Fruit fly (Drosophila melanogaster) whole organism, wandering third instar larva: Measurements from ENCODE around the gene Blm.

ENCODE experiments used
- Abd-B ChIP-seq: fragments of >200 bp; optimal IDR thresholded peaks from 2 replicates; lab custom pipeline; 2017; ENCODE audit warnings: missing biosample characterization, missing genetic modification characterization
- CG32264 ChIP-seq: fragments of 200-800 bp; sonication (Bioruptor generic); optimal IDR thresholded peaks from 2 replicates; lab custom pipeline; 2016; ENCODE audit warnings: missing biosample characterization, missing genetic modification characterization
- CG9705 ChIP-seq: fragments of 200-800 bp; sonication (Bioruptor generic); optimal IDR thresholded peaks from 2 replicates; lab custom pipeline; 2018; ENCODE audit warnings: missing biosample characterization, mild to moderate bottlenecking, missing genetic modification characterization
- CrebA ChIP-seq: fragments of 200-800 bp; sonication (Bioruptor generic); optimal IDR thresholded peaks from 2 replicates; lab custom pipeline; 2016; ENCODE audit warnings: missing biosample characterization, mild to moderate bottlenecking, missing genetic modification characterization, borderline replicate concordance
- Dfd ChIP-seq: fragments of >200 bp; optimal IDR thresholded peaks from 2 replicates; lab custom pipeline; 2017; ENCODE audit warnings: missing biosample characterization, missing genetic modification characterization
- Dif ChIP-seq: fragments of 200-275, 200-300 bp; sonication (Bioruptor generic); optimal IDR thresholded peaks from 2 replicates; lab custom pipeline; 2018; ENCODE audit warnings: missing biosample characterization, missing genetic modification characterization; ENCODE audit not compliant: partially characterized antibody
- GATAd ChIP-seq: sonication (Bioruptor generic); optimal IDR thresholded peaks from 2 replicates; lab custom pipeline; 2016; ENCODE audit warnings: missing biosample characterization, missing genetic modification characterization
- HLH106 ChIP-seq: fragments of 200-800 bp; optimal IDR thresholded peaks from 3 replicates; lab custom pipeline; 2019; ENCODE audit warnings: missing biosample characterization, mild to moderate bottlenecking, missing genetic modification characterization, moderate library complexity
- Hnf4 ChIP-seq: fragments of 200-800 bp; sonication (Bioruptor generic); optimal IDR thresholded peaks from 2 replicates; lab custom pipeline; 2016; ENCODE audit warnings: missing biosample characterization, mild to moderate bottlenecking, missing genetic modification characterization
- Hr78 ChIP-seq: fragments of >200 bp; optimal IDR thresholded peaks from 2 replicates; lab custom pipeline; 2017; ENCODE audit warnings: missing biosample characterization, missing genetic modification characterization
- Hr83 ChIP-seq: fragments of 200-300 bp; sonication (Bioruptor generic); optimal IDR thresholded peaks from 2 replicates; lab custom pipeline; 2016; ENCODE audit warnings: missing biosample characterization, mild to moderate bottlenecking, missing genetic modification characterization, moderate library complexity; ENCODE audit not compliant: poor library complexity, severe bottlenecking
- Jra ChIP-seq: sonication (Bioruptor generic); optimal IDR thresholded peaks from 2 replicates; lab custom pipeline; 2016; ENCODE audit warnings: missing biosample characterization, missing genetic modification characterization
- Mio ChIP-seq: sonication (Bioruptor generic); optimal IDR thresholded peaks from 2 replicates; lab custom pipeline; 2016; ENCODE audit warnings: missing biosample characterization, missing genetic modification characterization
- Myc ChIP-seq: fragments of >200 bp; optimal IDR thresholded peaks from 2 replicates; lab custom pipeline; 2017
- N ChIP-seq: fragments of >200 bp; optimal IDR thresholded peaks from 2 replicates; lab custom pipeline; 2018; ENCODE audit warnings: missing biosample characterization, missing external identifiers, missing genetic modification characterization
- OdsH ChIP-seq: fragments of 200-800 bp; sonication (Bioruptor generic); optimal IDR thresholded peaks from 2 replicates; lab custom pipeline; 2016; ENCODE audit warnings: missing biosample characterization, mild to moderate bottlenecking, missing genetic modification characterization
- Rel ChIP-seq, 2 experiments: fragments of 200-800 bp; sonication (Bioruptor generic) in 1 of 2; optimal IDR thresholded peaks; 2 replicates in 1 of 2; 3 replicates in 1 of 2; lab custom pipeline; 2016 to 2019; ENCODE audit warnings: mild to moderate bottlenecking in 2 of 2, missing biosample characterization in 2 of 2, missing genetic modification characterization in 2 of 2, moderate library complexity in 1 of 2
- Sp1 ChIP-seq: fragments of 200-800 bp; sonication (Bioruptor generic); optimal IDR thresholded peaks from 3 replicates; lab custom pipeline; 2019; ENCODE audit warnings: missing biosample characterization, mild to moderate bottlenecking, missing genetic modification characterization, moderate library complexity
- Vsx2 ChIP-seq: fragments of 200-300, 225-300 bp; sonication (Bioruptor generic); optimal IDR thresholded peaks from 2 replicates; lab custom pipeline; 2018; ENCODE audit warnings: missing biosample characterization, missing genetic modification characterization; ENCODE audit not compliant: partially characterized antibody
- br ChIP-seq: fragments of 200-800 bp; sonication (Bioruptor generic); optimal IDR thresholded peaks from 2 replicates; lab custom pipeline; 2016; ENCODE audit warnings: missing biosample characterization, missing genetic modification characterization
- brk ChIP-seq: fragments of 200-800 bp; sonication (Bioruptor generic); optimal IDR thresholded peaks from 2 replicates; lab custom pipeline; 2016; ENCODE audit warnings: missing biosample characterization, mild to moderate bottlenecking, missing genetic modification characterization
- dl ChIP-seq, 2 experiments: fragments of 175-275, 200-275 bp in 1 of 2; fragments of 200-275 bp in 1 of 2; sonication (Bioruptor generic); optimal IDR thresholded peaks; lab custom pipeline; 2018; ENCODE audit warnings: mild to moderate bottlenecking in 2 of 2, missing biosample characterization in 2 of 2, missing genetic modification characterization in 2 of 2, moderate library complexity in 2 of 2; ENCODE audit not compliant: partially characterized antibody in 2 of 2, insufficient read depth in 1 of 2
- dmrt93B ChIP-seq: fragments of 200-800 bp; sonication (Bioruptor generic); optimal IDR thresholded peaks from 2 replicates; lab custom pipeline; 2018; ENCODE audit warnings: missing biosample characterization, mild to moderate bottlenecking, missing genetic modification characterization
- dsf ChIP-seq: sonication (Bioruptor generic); optimal IDR thresholded peaks from 2 replicates; lab custom pipeline; 2016; ENCODE audit warnings: missing biosample characterization, missing genetic modification characterization, borderline replicate concordance
- ey ChIP-seq: fragments of 200-800 bp; sonication (Bioruptor generic); optimal IDR thresholded peaks from 2 replicates; lab custom pipeline; 2016; ENCODE audit warnings: missing biosample characterization, missing genetic modification characterization
- foxo ChIP-seq, 2 experiments: fragments of 200-800 bp; sonication (Bioruptor generic); optimal IDR thresholded peaks; 2 replicates in 1 of 2; 3 replicates in 1 of 2; lab custom pipeline; 2016 to 2017; ENCODE audit warnings: missing biosample characterization in 2 of 2, missing genetic modification characterization in 2 of 2
- fru ChIP-seq: fragments of 200-800 bp; sonication (Bioruptor generic); optimal IDR thresholded peaks from 3 replicates; lab custom pipeline; 2016; ENCODE audit warnings: missing biosample characterization, mild to moderate bottlenecking, missing genetic modification characterization
- h ChIP-seq: fragments of 200-800 bp; sonication (Bioruptor generic); optimal IDR thresholded peaks from 3 replicates; lab custom pipeline; 2016; ENCODE audit warnings: missing biosample characterization, mild to moderate bottlenecking, missing genetic modification characterization
- jim ChIP-seq: fragments of 175-275, 200-325 bp; sonication (Bioruptor generic); optimal IDR thresholded peaks from 2 replicates; lab custom pipeline; 2016; ENCODE audit warnings: missing biosample characterization, mild to moderate bottlenecking, missing genetic modification characterization
- lola ChIP-seq: fragments of >200 bp; optimal IDR thresholded peaks from 2 replicates; lab custom pipeline; 2017; ENCODE audit warnings: missing biosample characterization, missing genetic modification characterization
- pan ChIP-seq: fragments of >200 bp; optimal IDR thresholded peaks from 2 replicates; lab custom pipeline; 2017
- psq ChIP-seq: fragments of 200-800 bp; sonication (Bioruptor generic); optimal IDR thresholded peaks from 3 replicates; lab custom pipeline; 2017; ENCODE audit warnings: missing biosample characterization, mild to moderate bottlenecking, missing genetic modification characterization, moderate library complexity
- rgr ChIP-seq: fragments of 200-800 bp; sonication (Bioruptor generic); optimal IDR thresholded peaks from 3 replicates; lab custom pipeline; 2016; ENCODE audit warnings: missing biosample characterization, mild to moderate bottlenecking, missing genetic modification characterization
- sage ChIP-seq: fragments of 200-800 bp; sonication (Bioruptor generic); optimal IDR thresholded peaks from 2 replicates; lab custom pipeline; 2016; ENCODE audit warnings: missing biosample characterization, mild to moderate bottlenecking, missing genetic modification characterization
- sv ChIP-seq: fragments of 200-800 bp; sonication (Bioruptor generic); optimal IDR thresholded peaks from 3 replicates; lab custom pipeline; 2016; ENCODE audit warnings: missing biosample characterization, missing genetic modification characterization
- tai ChIP-seq: sonication (Bioruptor generic); optimal IDR thresholded peaks from 2 replicates; lab custom pipeline; 2016; ENCODE audit warnings: missing biosample characterization, missing genetic modification characterization
- usp ChIP-seq: fragments of >200 bp; optimal IDR thresholded peaks from 2 replicates; lab custom pipeline; 2017; ENCODE audit warnings: missing biosample characterization, missing genetic modification characterization
- woc ChIP-seq: sonication (Bioruptor generic); optimal IDR thresholded peaks from 2 replicates; lab custom pipeline; 2016; ENCODE audit warnings: missing biosample characterization, mild to moderate bottlenecking, missing genetic modification characterization

Blm gene

DNA sequence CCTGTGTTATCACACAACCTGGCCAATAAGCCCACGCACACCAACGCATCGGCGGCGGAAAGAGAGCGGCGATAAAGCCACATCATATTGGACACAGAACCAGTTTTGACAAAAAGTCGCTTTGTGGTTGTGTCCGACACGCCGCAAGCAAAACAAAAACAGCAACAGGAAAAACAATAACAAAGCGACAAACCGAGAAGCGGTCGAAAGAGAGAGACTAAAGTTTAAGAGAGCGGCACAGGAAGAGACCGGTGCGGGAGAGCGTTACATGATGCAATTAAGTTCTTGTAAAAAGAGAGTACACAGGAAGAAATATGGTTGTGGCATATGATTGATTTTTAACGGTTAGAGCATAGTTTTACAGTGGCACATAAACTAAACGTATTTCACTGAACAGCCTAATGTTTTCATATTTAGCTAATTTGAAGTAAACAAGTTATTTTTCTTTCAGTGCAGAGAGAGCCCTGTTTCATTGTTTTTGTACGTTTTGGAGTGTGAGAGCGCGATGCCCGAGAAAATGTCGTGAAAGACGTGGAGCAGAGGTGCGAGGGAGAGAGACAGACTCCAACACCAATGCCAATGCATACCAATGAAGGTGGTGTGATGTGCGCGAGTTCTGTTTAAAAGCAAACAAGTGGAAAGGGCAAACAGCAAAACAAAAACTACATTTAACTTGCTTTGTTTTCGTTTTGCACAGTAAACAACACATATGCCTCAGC is 19.2 kb upstream of the Blm start (continued):
- TF ChIP-seq GATAd (GFP tag; lab: Kevin White, UChicago), result peak; percentile 99

DNA sequence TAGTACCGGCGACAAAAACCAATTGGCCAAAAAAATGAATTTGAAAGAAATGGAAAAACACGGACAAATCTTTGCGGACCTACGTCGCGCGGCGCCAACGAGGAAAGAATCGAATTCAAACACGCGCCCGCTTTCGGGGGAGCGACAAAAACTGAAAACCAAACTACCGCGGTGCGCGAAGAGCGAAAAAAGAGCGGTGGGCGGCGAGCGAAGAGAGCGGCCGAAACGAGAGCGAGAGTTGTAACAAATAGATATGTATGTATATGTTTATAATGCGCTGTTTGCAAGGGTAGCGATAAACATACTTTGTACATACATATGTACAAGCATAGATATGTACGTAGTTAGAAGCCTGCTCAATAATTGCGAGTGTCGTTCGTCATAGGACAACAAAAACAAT is 18.4 kb upstream of the Blm start:
- no peak for TF ChIP-seq pan (lab: Kevin White, UChicago)
- TF ChIP-seq Dif, result peak; percentile 88
- no peak for TF ChIP-seq N
- TF ChIP-seq dmrt93B, result no peak
- no peak for TF ChIP-seq br (GFP tag; lab: Kevin White, UChicago)
- TF ChIP-seq OdsH (GFP tag; lab: Kevin White, UChicago), result no peak
- no peak for TF ChIP-seq HLH106 (tag; lab: Kevin White, UChicago)
- no peak for TF ChIP-seq Sp1
- peak; percentile 55 to 81 for TF ChIP-seq dl (GFP tag; optimal IDR thresholded peaks at IDR 0.05; lab: Kevin White, UChicago; ENCODE audit: insufficient read depth in 1 of 2, partially characterized antibody in 2 of 2)
- no peak for TF ChIP-seq foxo (GFP tag; optimal IDR thresholded peaks at IDR 0.05; lab: Kevin White, UChicago)
- TF ChIP-seq Mio, result no peak
- TF ChIP-seq CG9705 (GFP tag; lab: Kevin White, UChicago), result no peak
- no peak for TF ChIP-seq sage (GFP tag; lab: Kevin White, UChicago)
- no peak for TF ChIP-seq rgr (GFP tag; lab: Kevin White, UChicago)

DNA sequence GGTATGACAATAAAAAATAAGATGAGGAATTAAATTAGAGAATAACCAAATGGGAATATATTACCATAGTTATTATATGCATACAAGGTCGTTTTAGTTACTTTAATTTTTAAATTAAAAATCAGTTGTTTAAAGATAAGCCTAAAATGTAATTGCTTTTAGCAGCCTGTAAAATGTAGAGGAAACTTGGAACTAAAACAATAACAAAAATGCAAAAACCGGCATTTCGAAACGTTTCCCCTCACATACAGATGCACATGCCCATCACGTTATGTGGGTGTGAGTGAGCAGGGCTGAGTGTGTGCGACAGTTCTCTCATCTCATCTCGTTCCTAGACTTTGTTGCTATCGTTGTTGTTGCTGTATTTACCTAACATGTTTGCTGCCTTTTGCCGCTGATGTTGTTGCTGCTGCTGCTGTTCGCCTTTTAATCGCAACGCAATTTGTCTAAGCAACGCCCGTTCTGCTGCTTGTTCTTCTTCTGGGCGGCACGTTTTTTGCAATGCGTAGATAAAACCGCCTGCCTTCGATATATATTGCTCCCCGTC is 17.7 kb upstream of the Blm start:
- no peak for TF ChIP-seq Jra
- peak; percentile 31 for TF ChIP-seq brk
- TF ChIP-seq Vsx2, result no peak
- peak; percentile 7 for TF ChIP-seq Dif
- no peak for TF ChIP-seq Hr78
- no peak for TF ChIP-seq woc (GFP tag; lab: Kevin White, UChicago)
- no peak for TF ChIP-seq br (GFP tag; lab: Kevin White, UChicago)

DNA sequence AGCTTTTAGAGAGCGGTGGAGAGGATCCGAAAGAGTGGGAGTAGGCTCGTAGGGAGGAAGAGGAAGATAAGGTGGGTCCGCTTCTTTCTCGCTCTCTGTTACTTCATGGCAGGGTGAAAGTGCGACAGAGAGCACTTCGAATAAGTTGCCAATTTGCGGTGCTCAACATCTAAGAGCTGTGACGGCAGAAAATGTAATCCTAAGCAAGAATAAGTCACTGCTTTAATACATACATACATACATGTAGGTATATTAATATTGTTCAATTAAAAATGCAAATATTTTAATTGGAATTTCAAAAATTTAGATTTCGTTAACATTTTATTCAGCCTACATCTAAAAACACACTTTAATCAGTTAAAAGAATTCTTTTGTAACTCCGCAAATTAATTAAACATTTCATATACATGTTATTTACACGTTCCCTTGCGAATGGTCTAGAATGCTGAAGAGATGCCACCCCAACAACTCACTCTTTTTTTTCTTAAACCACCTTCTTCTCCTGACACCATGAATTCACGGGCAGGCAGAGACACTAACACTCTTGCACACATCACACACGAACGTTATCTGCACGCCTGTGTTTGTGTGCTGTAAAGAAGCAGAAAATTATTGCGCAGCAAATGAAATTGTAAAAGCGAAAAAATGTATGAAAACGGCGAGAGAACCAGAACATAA is 17.1 kb upstream of the Blm start:
- TF ChIP-seq fru (GFP tag; lab: Kevin White, UChicago), result peak; percentile 84
- peak; percentile 74 for TF ChIP-seq Dif
- TF ChIP-seq Dfd (GFP tag; lab: Kevin White, UChicago), result no peak
- TF ChIP-seq dmrt93B, result no peak
- no peak for TF ChIP-seq pan (lab: Kevin White, UChicago)
- TF ChIP-seq tai (GFP tag; lab: Kevin White, UChicago), result peak; percentile 37
- peak; percentile 73 for TF ChIP-seq woc (GFP tag; lab: Kevin White, UChicago)
- TF ChIP-seq dl (GFP tag; optimal IDR thresholded peaks at IDR 0.05; lab: Kevin White, UChicago; ENCODE audit: insufficient read depth in 1 of 2, partially characterized antibody in 2 of 2), result peak; percentile 16 to 67
- peak; percentile 11 for TF ChIP-seq Hr83
- no peak for TF ChIP-seq CrebA
- peak; percentile 16 for TF ChIP-seq h (GFP tag; lab: Kevin White, UChicago)
- TF ChIP-seq psq (GFP tag; lab: Kevin White, UChicago), result peak; percentile 45
- no peak for TF ChIP-seq jim (GFP tag; lab: Kevin White, UChicago)
- no peak for TF ChIP-seq Jra
- TF ChIP-seq Hnf4, result peak; percentile 22
- TF ChIP-seq Mio, result no peak
- TF ChIP-seq ey, result peak; percentile 43
- no peak for TF ChIP-seq Rel (GFP tag; optimal IDR thresholded peaks at IDR 0.05; lab: Kevin White, UChicago)
- TF ChIP-seq Rel (tag; optimal IDR thresholded peaks at IDR 0.05; lab: Kevin White, UChicago), result no peak
- TF ChIP-seq Abd-B, result no peak
- peak; percentile 48 for TF ChIP-seq Sp1
- TF ChIP-seq usp (GFP tag; lab: Kevin White, UChicago), result no peak
- no peak for TF ChIP-seq Hr78
- TF ChIP-seq OdsH (GFP tag; lab: Kevin White, UChicago), result peak; percentile 43
- TF ChIP-seq lola, result no peak
- no peak for TF ChIP-seq br (GFP tag; lab: Kevin White, UChicago)
- TF ChIP-seq foxo (GFP tag; optimal IDR thresholded peaks at IDR 0.05; lab: Kevin White, UChicago), result peak in 1 of 2 experiments; percentile 58
- TF ChIP-seq Myc, result no peak
- TF ChIP-seq HLH106 (tag; lab: Kevin White, UChicago), result peak; percentile 51
- TF ChIP-seq CG9705 (GFP tag; lab: Kevin White, UChicago), result no peak
- TF ChIP-seq GATAd (GFP tag; lab: Kevin White, UChicago), result no peak
- no peak for TF ChIP-seq N
- peak; percentile 54 for TF ChIP-seq rgr (GFP tag; lab: Kevin White, UChicago)
- no peak for TF ChIP-seq brk
- TF ChIP-seq sage (GFP tag; lab: Kevin White, UChicago), result peak; percentile 56
- no peak for TF ChIP-seq CG32264 (GFP tag; lab: Kevin White, UChicago)
- TF ChIP-seq Vsx2, result no peak
- TF ChIP-seq sv (GFP tag; lab: Kevin White, UChicago), result no peak
- TF ChIP-seq dsf (GFP tag; lab: Kevin White, UChicago), result no peak
- TF ChIP-seq, all 38 proteins: peak for 16
